Fruit fly (Drosophila melanogaster) whole organism, embryonic: ENCODE results near the gene CG32599.
A peak's percentile ranks its signal among the peaks of the same experiment; 100 is the strongest.

Source experiments
- C15 ChIP-seq: fragments of 200-800 bp; sonication (Bioruptor generic); IDR thresholded peaks from 3 replicates; pipeline ENCODE4 v1.3.6; 2022; ENCODE audit warnings: missing biosample characterization, missing genetic modification characterization
- CG10274 ChIP-seq: fragments of 200-800 bp; sonication (Bioruptor generic); optimal IDR thresholded peaks from 3 replicates; lab custom pipeline; 2017; ENCODE audit warnings: missing biosample characterization, mild to moderate bottlenecking, missing genetic modification characterization
- CG12299 ChIP-seq: fragments of 200-800 bp; sonication (Bioruptor generic); optimal IDR thresholded peaks from 2 replicates; lab custom pipeline; 2018; ENCODE audit warnings: missing biosample characterization, mild to moderate bottlenecking, missing genetic modification characterization
- CG13624 ChIP-seq: fragments of 200-800 bp; sonication (Bioruptor generic); optimal IDR thresholded peaks from 2 replicates; lab custom pipeline; 2016; ENCODE audit warnings: missing biosample characterization, missing genetic modification characterization
- CG14014 ChIP-seq: fragments of 200-800 bp; sonication (Bioruptor generic); IDR thresholded peaks from 2 replicates; pipeline ENCODE4 v1.3.6; 2022; ENCODE audit warnings: missing biosample characterization, missing genetic modification characterization
- CG14667 ChIP-seq: fragments of 200-800 bp; sonication (Bioruptor generic); IDR thresholded peaks from 2 replicates; pipeline ENCODE4 v1.3.6; 2022; ENCODE audit warnings: missing biosample characterization, missing genetic modification characterization
- CG15696 ChIP-seq: fragments of 200-800 bp; sonication (Bioruptor generic); optimal IDR thresholded peaks from 2 replicates; lab custom pipeline; 2019; ENCODE audit warnings: missing biosample characterization, mild to moderate bottlenecking, missing genetic modification characterization, moderate library complexity
- CG1602 ChIP-seq: fragments of 200-800 bp; sonication (Bioruptor generic); optimal IDR thresholded peaks from 3 replicates; lab custom pipeline; 2016; ENCODE audit warnings: missing biosample characterization, missing genetic modification characterization
- CG16779 ChIP-seq: fragments of 200-800 bp; sonication (Bioruptor generic); IDR thresholded peaks from 2 replicates; pipeline ENCODE4 v1.3.6; 2022; ENCODE audit warnings: missing biosample characterization, missing genetic modification characterization
- CG17186 ChIP-seq: fragments of 200-800 bp; sonication (Bioruptor generic); optimal IDR thresholded peaks from 3 replicates; lab custom pipeline; 2017; ENCODE audit warnings: missing biosample characterization, missing genetic modification reagents, missing genetic modification characterization
- CG17829 ChIP-seq: fragments of 200-800 bp; optimal IDR thresholded peaks from 2 replicates; lab custom pipeline; 2019; ENCODE audit warnings: missing biosample characterization, mild to moderate bottlenecking, missing genetic modification characterization, moderate library complexity
- CG1792 ChIP-seq: fragments of 200-800 bp; sonication (Bioruptor generic); optimal IDR thresholded peaks from 2 replicates; lab custom pipeline; 2016; ENCODE audit warnings: missing biosample characterization, missing genetic modification characterization
- CG18011 ChIP-seq: fragments of 200-800 bp; sonication (Bioruptor generic); optimal IDR thresholded peaks from 2 replicates; lab custom pipeline; 2017; ENCODE audit warnings: missing biosample characterization, missing genetic modification characterization, mild to moderate bottlenecking, moderate library complexity, missing genotype
- CG18619 ChIP-seq: fragments of 200-800 bp; sonication (Bioruptor generic); optimal IDR thresholded peaks from 3 replicates; lab custom pipeline; 2017; ENCODE audit warnings: missing biosample characterization, mild to moderate bottlenecking, missing genetic modification characterization
- CG3065 ChIP-seq: fragments of 200-800 bp; sonication (Bioruptor generic); optimal IDR thresholded peaks from 2 replicates; lab custom pipeline; 2016; ENCODE audit warnings: missing biosample characterization, missing genetic modification characterization
- CG4707 ChIP-seq: fragments of 200-800 bp; sonication (Bioruptor generic); optimal IDR thresholded peaks from 2 replicates; lab custom pipeline; 2018; ENCODE audit warnings: missing biosample characterization, mild to moderate bottlenecking, missing genetic modification characterization, moderate library complexity
- CG6175 ChIP-seq: fragments of 200-800 bp; sonication (Bioruptor generic); IDR thresholded peaks from 3 replicates; pipeline ENCODE4 v1.3.6; 2022; ENCODE audit warnings: missing biosample characterization, missing genetic modification characterization
- CG6689 ChIP-seq: fragments of 200-800 bp; sonication (Bioruptor generic); IDR thresholded peaks from 2 replicates; pipeline ENCODE4 v1.3.6; 2022; ENCODE audit warnings: missing biosample characterization, missing genetic modification characterization
- CG9215 ChIP-seq: fragments of 200-800 bp; sonication (Bioruptor generic); IDR thresholded peaks from 2 replicates; pipeline ENCODE4 v1.3.6; 2022; ENCODE audit warnings: missing biosample characterization, missing genetic modification characterization
- CG9437 ChIP-seq: fragments of 200-800 bp; sonication (Bioruptor generic); optimal IDR thresholded peaks from 2 replicates; lab custom pipeline; 2018; ENCODE audit warnings: missing biosample characterization, mild to moderate bottlenecking, missing genetic modification characterization
- CkIIα-i1 ChIP-seq: fragments of 200-800 bp; sonication (Bioruptor generic); IDR thresholded peaks from 2 replicates; pipeline ENCODE4 v1.3.6; 2022; ENCODE audit warnings: missing biosample characterization, missing genetic modification characterization
- Dp ChIP-seq: fragments of 200-800 bp; sonication (Bioruptor generic); optimal IDR thresholded peaks from 2 replicates; lab custom pipeline; 2018; ENCODE audit warnings: missing biosample characterization, mild to moderate bottlenecking, missing genetic modification characterization, moderate library complexity
- Dref ChIP-seq: fragments of 200-800 bp; sonication (Bioruptor generic); IDR thresholded peaks from 2 replicates; pipeline ENCODE4 v1.3.6; 2022; ENCODE audit warnings: missing biosample characterization, missing genetic modification characterization
- Ets97D ChIP-seq: fragments of 200-800 bp; sonication (Bioruptor generic); optimal IDR thresholded peaks from 3 replicates; lab custom pipeline; 2016; ENCODE audit warnings: missing biosample characterization, missing genetic modification characterization
- Gug ChIP-seq: fragments of 200-800 bp; sonication (Bioruptor generic); IDR thresholded peaks from 4 replicates; pipeline ENCODE4 v1.3.6; 2022; ENCODE audit warnings: missing biosample characterization, missing genetic modification characterization
- HHEX ChIP-seq: fragments of 200-800 bp; sonication (Bioruptor generic); optimal IDR thresholded peaks from 3 replicates; lab custom pipeline; 2017; ENCODE audit warnings: missing biosample characterization, mild to moderate bottlenecking, missing genetic modification characterization, missing genetic modification reagents
- Hmx ChIP-seq: fragments of 200-800 bp; sonication (Bioruptor generic); optimal IDR thresholded peaks from 2 replicates; lab custom pipeline; 2016; ENCODE audit warnings: missing biosample characterization, missing genetic modification characterization
- Med ChIP-seq: fragments of 200-800 bp; sonication (Bioruptor generic); peaks from one replicate; lab custom pipeline; 2016; ENCODE audit warnings: missing biosample characterization, missing genetic modification characterization, mild to moderate bottlenecking, inconsistent platforms, moderate library complexity
- Meics ChIP-seq: fragments of 200-800 bp; sonication (Bioruptor generic); optimal IDR thresholded peaks from 2 replicates; lab custom pipeline; 2017; ENCODE audit warnings: missing biosample characterization, mild to moderate bottlenecking, missing genetic modification characterization
- NFAT ChIP-seq: fragments of 200-800 bp; sonication (Bioruptor generic); IDR thresholded peaks from 2 replicates; pipeline ENCODE4 v1.3.6; 2022; ENCODE audit warnings: missing biosample characterization, missing genetic modification characterization
- Nf-YB ChIP-seq: fragments of 200-800 bp; sonication (Bioruptor generic); optimal IDR thresholded peaks from 3 replicates; lab custom pipeline; 2019; ENCODE audit warnings: missing biosample characterization, mild to moderate bottlenecking, missing genetic modification characterization, moderate library complexity
- Oaz ChIP-seq: fragments of 200-800 bp; sonication (Bioruptor generic); IDR thresholded peaks from 2 replicates; pipeline ENCODE4 v1.3.6; 2022; ENCODE audit warnings: missing biosample characterization, missing genetic modification characterization
- Xbp1 ChIP-seq: fragments of 200-800 bp; sonication (Bioruptor generic); optimal IDR thresholded peaks from 3 replicates; lab custom pipeline; 2016; ENCODE audit warnings: missing biosample characterization, mild to moderate bottlenecking, missing genetic modification characterization
- Xrp1 ChIP-seq: fragments of 200-800 bp; sonication (Bioruptor generic); IDR thresholded peaks from 2 replicates; pipeline ENCODE4 v1.3.6; 2022; ENCODE audit warnings: missing biosample characterization, missing genetic modification characterization
- al ChIP-seq: fragments of 200-800 bp; sonication (Bioruptor generic); IDR thresholded peaks from 2 replicates; pipeline ENCODE4 v1.3.6; 2022; ENCODE audit warnings: missing biosample characterization, missing genetic modification characterization
- bbx ChIP-seq: fragments of 200-800 bp; sonication (Bioruptor generic); IDR thresholded peaks from 2 replicates; pipeline ENCODE4 v1.3.6; 2022; ENCODE audit warnings: missing biosample characterization, missing genetic modification characterization; ENCODE audit not compliant: partially characterized antibody
- bigmax ChIP-seq: fragments of 200-800 bp; sonication (Bioruptor generic); optimal IDR thresholded peaks from 2 replicates; lab custom pipeline; 2018; ENCODE audit warnings: missing biosample characterization, mild to moderate bottlenecking, missing genetic modification characterization
- bowl ChIP-seq: fragments of 200-800 bp; sonication (Bioruptor generic); IDR thresholded peaks from 2 replicates; pipeline ENCODE4 v1.3.6; 2022; ENCODE audit warnings: missing biosample characterization, missing genetic modification characterization
- btn ChIP-seq: fragments of 200-800 bp; sonication (Bioruptor generic); optimal IDR thresholded peaks from 2 replicates; lab custom pipeline; 2016; ENCODE audit warnings: missing biosample characterization, missing genetic modification characterization
- chinmo ChIP-seq: fragments of 200-800 bp; sonication (Bioruptor generic); IDR thresholded peaks from 4 replicates; pipeline ENCODE4 v1.3.6; 2022; ENCODE audit warnings: missing biosample characterization, missing genetic modification characterization; ENCODE audit not compliant: partially characterized antibody
- dan ChIP-seq: fragments of 200-800 bp; sonication (Bioruptor generic); IDR thresholded peaks from 2 replicates; pipeline ENCODE4 v1.3.6; 2022; ENCODE audit warnings: missing biosample characterization, missing genetic modification characterization
- dm ChIP-seq: fragments of 200-800 bp; sonication (Bioruptor generic); optimal IDR thresholded peaks from 3 replicates; lab custom pipeline; 2016; ENCODE audit warnings: missing biosample characterization, missing genetic modification characterization
- dmrt99B ChIP-seq: fragments of 200-800 bp; sonication (Bioruptor generic); optimal IDR thresholded peaks from 2 replicates; lab custom pipeline; 2018; ENCODE audit warnings: missing biosample characterization, mild to moderate bottlenecking, missing genetic modification characterization, moderate library complexity
- fd96Cb ChIP-seq: fragments of 200-800 bp; sonication (Bioruptor generic); optimal IDR thresholded peaks from 2 replicates; lab custom pipeline; 2018; ENCODE audit warnings: missing biosample characterization, mild to moderate bottlenecking, missing genetic modification characterization, moderate library complexity
- ftz-f1 ChIP-seq: fragments of 200-800 bp; sonication (Bioruptor generic); optimal IDR thresholded peaks from 2 replicates; lab custom pipeline; 2016; ENCODE audit warnings: missing biosample characterization, missing genetic modification characterization
- jing ChIP-seq: fragments of 200-800 bp; sonication (Bioruptor generic); optimal IDR thresholded peaks from 2 replicates; lab custom pipeline; 2018; ENCODE audit warnings: missing biosample characterization, mild to moderate bottlenecking, missing genetic modification characterization
- mirr ChIP-seq: fragments of 200-800 bp; sonication (Bioruptor generic); optimal IDR thresholded peaks from 3 replicates; lab custom pipeline; 2018; ENCODE audit warnings: missing biosample characterization, mild to moderate bottlenecking, missing genetic modification characterization
- nom ChIP-seq: fragments of 200-800 bp; sonication (Bioruptor generic); optimal IDR thresholded peaks from 2 replicates; lab custom pipeline; 2017; ENCODE audit warnings: missing biosample characterization, missing genetic modification characterization, mild to moderate bottlenecking, moderate library complexity, missing genetic modification reagents
- sd ChIP-seq: fragments of 200-800 bp; sonication (Bioruptor generic); optimal IDR thresholded peaks from 3 replicates; lab custom pipeline; 2018; ENCODE audit warnings: missing biosample characterization, mild to moderate bottlenecking, missing genetic modification characterization, moderate library complexity
- sens ChIP-seq: fragments of 200-800 bp; sonication (Bioruptor generic); peaks from one replicate; lab custom pipeline; 2016; ENCODE audit warnings: missing biosample characterization, missing genetic modification characterization
- ttk ChIP-seq: fragments of 200-800 bp; sonication (Bioruptor generic); IDR thresholded peaks from 2 replicates; pipeline ENCODE4 v2.1.2; 2022; ENCODE audit warnings: missing biosample characterization, missing genetic modification characterization

Gene CG32599

DNA sequence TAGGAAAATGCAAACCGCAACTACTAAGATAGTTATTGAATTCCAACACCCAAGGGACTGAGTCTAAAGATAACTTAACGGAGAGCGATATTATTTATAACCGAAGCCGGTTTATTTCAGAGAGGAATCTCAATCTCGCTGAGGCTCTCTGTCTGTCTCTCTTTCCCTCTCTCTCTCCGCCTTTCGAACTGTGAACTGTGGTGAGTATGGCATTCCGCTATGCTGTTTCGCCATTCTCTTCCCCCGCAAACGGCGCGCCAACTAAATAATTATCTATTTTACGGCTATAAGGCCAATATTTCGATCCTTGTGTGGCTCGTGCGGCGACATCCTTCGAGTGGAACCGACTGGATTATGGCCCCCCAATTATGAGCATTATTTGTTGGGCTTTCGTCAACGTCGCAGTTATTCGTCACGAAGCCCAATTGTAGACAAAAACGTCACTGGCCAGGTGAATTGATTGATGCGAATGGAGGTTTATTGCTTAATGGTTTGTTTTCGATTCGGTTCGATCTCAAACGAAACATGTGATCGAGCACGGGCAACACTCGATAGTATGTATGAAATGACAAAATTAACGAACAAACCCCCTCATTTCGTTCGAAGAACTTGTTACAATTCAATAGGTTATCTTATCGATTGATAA, 31.2 kb upstream of the CG32599 start (continued):
- TF ChIP-seq Dp (no peak), CG6689 (GFP tag; lab: Robert Waterston, UW) (no peak), ftz-f1 (no peak), CG10274 (GFP tag; lab: Kevin White, UChicago) (no peak), NFAT (GFP tag; lab: Robert Waterston, UW) (no peak), Nf-YB (GFP tag; lab: Kevin White, UChicago) (no peak), CG13624 (GFP tag; lab: Kevin White, UChicago) (no peak), CG14667 (GFP tag; lab: Robert Waterston, UW) (no peak), bowl (GFP tag; lab: Robert Waterston, UW) (no peak), al (GFP tag; lab: Robert Waterston, UW) (no peak), ttk (no peak), Xrp1 (GFP tag; lab: Robert Waterston, UW) (no peak), HHEX (no peak), CkIIα-i1 (no peak), mirr (GFP tag; lab: Kevin White, UChicago) (no peak), CG1792 (GFP tag; lab: Kevin White, UChicago) (no peak), CG4707 (GFP tag; lab: Kevin White, UChicago) (no peak), CG18619 (GFP tag; lab: Kevin White, UChicago) (no peak), CG15696 (tag; lab: Kevin White, UChicago) (no peak), chinmo (GFP tag; lab: Robert Waterston, UW) (peak; percentile 78; the same call in 2 of the 4 replicates), Med (GFP tag; lab: Kevin White, UChicago) (peak; percentile 57), bbx (GFP tag; lab: Robert Waterston, UW) (0 out of 2 replicates have a peak, but pooled peaks have one; percentile 31), CG17186 (GFP tag; lab: Kevin White, UChicago) (no peak), CG9437 (GFP tag; lab: Kevin White, UChicago) (no peak), nom (GFP tag; lab: Kevin White, UChicago) (peak; percentile 69), CG14014 (GFP tag; lab: Robert Waterston, UW) (no peak), Dref (GFP tag; lab: Robert Waterston, UW) (no peak), btn (GFP tag; lab: Kevin White, UChicago) (no peak), CG3065 (GFP tag; lab: Kevin White, UChicago) (no peak), CG12299 (no peak), Meics (GFP tag; lab: Kevin White, UChicago) (peak; percentile 40), CG1602 (GFP tag; lab: Kevin White, UChicago) (no peak), C15 (GFP tag; lab: Robert Waterston, UW) (no peak), Xbp1 (GFP tag; lab: Kevin White, UChicago) (no peak), sd (tag; lab: Kevin White, UChicago) (peak; percentile 96), bigmax (no peak), sens (GFP tag; lab: Kevin White, UChicago) (no peak), dm (no peak), Ets97D (GFP tag; lab: Kevin White, UChicago) (no peak), CG17829 (tag; lab: Kevin White, UChicago) (no peak), Gug (no peak), dmrt99B (tag; lab: Kevin White, UChicago) (no peak), fd96Cb (tag; lab: Kevin White, UChicago) (no peak), dan (no peak), CG16779 (no peak), Hmx (no peak), CG18011 (GFP tag; lab: Kevin White, UChicago) (no peak), CG9215 (GFP tag; lab: Robert Waterston, UW) (no peak), CG6175 (GFP tag; lab: Robert Waterston, UW) (no peak), jing (GFP tag; lab: Kevin White, UChicago) (no peak), Oaz (no peak)
